Worm (Caenorhabditis elegans): Measurements from ENCODE around the gene F13A7.1.

F13A7.1 gene

ce11 chrV:16417014-16417413, 39.3 kb upstream of the F13A7.1 start, which contains the start of gene str-55:
str-55 (minus strand) TSS chrV:16417114.
- TF ChIP-seq npax-4 (tag; optimal IDR thresholded peaks at IDR 0.05) (no peak), Y22D7AL.16 (tag; optimal IDR thresholded peaks at IDR 0.05) (no peak), sox-4 (tag; optimal IDR thresholded peaks at IDR 0.05) (no peak), pha-4 (tag; optimal IDR thresholded peaks at IDR 0.05) (no peak)

ce11 chrV:16410521-16410920, 32.8 kb upstream of the F13A7.1 start, which contains the start of gene srh-145:
srh-145 (plus strand) TSS chrV:16410713.
- TF ChIP-seq ceh-18 (tag; optimal IDR thresholded peaks at IDR 0.05) = no peak
- no peak for TF ChIP-seq unc-3 (GFP tag; conservative IDR thresholded peaks at IDR 0.05)
- no peak for TF ChIP-seq unc-3 (tag; optimal IDR thresholded peaks at IDR 0.05)
- TF ChIP-seq ceh-48 (tag; optimal IDR thresholded peaks at IDR 0.05) = no peak
- no peak for TF ChIP-seq ceh-45 (GFP tag; IDR thresholded peaks at IDR 0.05)
- no peak for TF ChIP-seq hlh-6 (tag; optimal IDR thresholded peaks at IDR 0.05)
- no peak for TF ChIP-seq C08G9.2 (tag; optimal IDR thresholded peaks at IDR 0.05)
- TF ChIP-seq tbx-7 (tag; optimal IDR thresholded peaks at IDR 0.05) = no peak
- no peak for TF ChIP-seq tbx-2 (tag; optimal IDR thresholded peaks at IDR 0.05)
- no peak for TF ChIP-seq ceh-34 (tag; optimal IDR thresholded peaks at IDR 0.05)
- TF ChIP-seq unc-42 (tag; optimal IDR thresholded peaks at IDR 0.05) = no peak
- TF ChIP-seq dmd-4 (tag; optimal IDR thresholded peaks at IDR 0.05; ENCODE audit: borderline replicate concordance) = no peak
- TF ChIP-seq F13H6.1 (tag; optimal IDR thresholded peaks at IDR 0.05) = no peak
- TF ChIP-seq fkh-6 (tag; optimal IDR thresholded peaks at IDR 0.05) = no peak

ce11 chrV:16407663-16408062, 29.9 kb upstream of the F13A7.1 start, which contains the start of gene F26D2.3:
F26D2.3 (plus strand) TSS chrV:16407963.
- TF ChIP-seq ceh-24 (tag; optimal IDR thresholded peaks at IDR 0.05) = no peak
- no peak for TF ChIP-seq C38D4.7 (GFP tag; optimal IDR thresholded peaks at IDR 0.05)
- TF ChIP-seq nhr-232 (tag; optimal IDR thresholded peaks at IDR 0.05) = no peak
- no peak for TF ChIP-seq ceh-31 (tag; optimal IDR thresholded peaks at IDR 0.05)
- no peak for TF ChIP-seq pat-9 (tag; optimal IDR thresholded peaks at IDR 0.05)
- no peak for TF ChIP-seq hlh-13 (GFP tag; optimal IDR thresholded peaks at IDR 0.05)
- no peak for TF ChIP-seq npax-4 (tag; optimal IDR thresholded peaks at IDR 0.05)
- TF ChIP-seq ceh-6 (GFP tag; optimal IDR thresholded peaks at IDR 0.05) = no peak
- TF ChIP-seq sox-4 (tag; optimal IDR thresholded peaks at IDR 0.05) = no peak
- no peak for TF ChIP-seq ref-2 (tag; optimal IDR thresholded peaks at IDR 0.05)
- no peak for TF ChIP-seq T23F11.4 (GFP tag; optimal IDR thresholded peaks at IDR 0.05)
- no peak for TF ChIP-seq odd-2 (tag; optimal IDR thresholded peaks at IDR 0.05)

ce11 chrV:16406357-16406756, 28.6 kb upstream of the F13A7.1 start:
- no peak for TF ChIP-seq hlh-15 (tag; optimal IDR thresholded peaks at IDR 0.05)
- TF ChIP-seq nfya-1 (tag; optimal IDR thresholded peaks at IDR 0.05) = no peak

ce11 chrV:16405366-16405765, 27.6 kb upstream of the F13A7.1 start:
- TF ChIP-seq gmeb-2 (tag; optimal IDR thresholded peaks at IDR 0.05) (no peak), dve-1 (tag; optimal IDR thresholded peaks at IDR 0.05) (no peak), sdc-2 (tag; optimal IDR thresholded peaks at IDR 0.05) (no peak), ceh-30 (tag; optimal IDR thresholded peaks at IDR 0.05) (no peak), eyg-1 (tag; optimal IDR thresholded peaks at IDR 0.05) (no peak), sox-4 (tag; optimal IDR thresholded peaks at IDR 0.05) (no peak), fkh-6 (tag; optimal IDR thresholded peaks at IDR 0.05) (no peak), pha-2 (tag; optimal IDR thresholded peaks at IDR 0.05) (no peak), ceh-9 (tag; optimal IDR thresholded peaks at IDR 0.05) (no peak), mec-3 (tag; optimal IDR thresholded peaks at IDR 0.05; ENCODE audit: borderline replicate concordance) (no peak), ceh-6 (GFP tag; optimal IDR thresholded peaks at IDR 0.05) (no peak), nhr-232 (tag; optimal IDR thresholded peaks at IDR 0.05) (no peak), lim-6 (tag; optimal IDR thresholded peaks at IDR 0.05) (no peak), ahr-1 (tag; optimal IDR thresholded peaks at IDR 0.05) (no peak), ztf-16 (tag; optimal IDR thresholded peaks at IDR 0.05) (no peak)
